Fruit fly (Drosophila melanogaster) whole organism, wandering third instar larva: Measurements from ENCODE around the gene chas.

ENCODE experiments used
- Abd-B ChIP-seq: fragments of >200 bp; optimal IDR thresholded peaks from 2 replicates; lab custom pipeline; 2017; ENCODE audit warnings: missing biosample characterization, missing genetic modification characterization
- CG32264 ChIP-seq: fragments of 200-800 bp; sonication (Bioruptor generic); optimal IDR thresholded peaks from 2 replicates; lab custom pipeline; 2016; ENCODE audit warnings: missing biosample characterization, missing genetic modification characterization
- CG9705 ChIP-seq: fragments of 200-800 bp; sonication (Bioruptor generic); optimal IDR thresholded peaks from 2 replicates; lab custom pipeline; 2018; ENCODE audit warnings: missing biosample characterization, mild to moderate bottlenecking, missing genetic modification characterization
- CrebA ChIP-seq: fragments of 200-800 bp; sonication (Bioruptor generic); optimal IDR thresholded peaks from 2 replicates; lab custom pipeline; 2016; ENCODE audit warnings: missing biosample characterization, mild to moderate bottlenecking, missing genetic modification characterization, borderline replicate concordance
- Dif ChIP-seq: fragments of 200-275, 200-300 bp; sonication (Bioruptor generic); optimal IDR thresholded peaks from 2 replicates; lab custom pipeline; 2018; ENCODE audit warnings: missing biosample characterization, missing genetic modification characterization; ENCODE audit not compliant: partially characterized antibody
- GATAd ChIP-seq: sonication (Bioruptor generic); optimal IDR thresholded peaks from 2 replicates; lab custom pipeline; 2016; ENCODE audit warnings: missing biosample characterization, missing genetic modification characterization
- HLH106 ChIP-seq: fragments of 200-800 bp; optimal IDR thresholded peaks from 3 replicates; lab custom pipeline; 2019; ENCODE audit warnings: missing biosample characterization, mild to moderate bottlenecking, missing genetic modification characterization, moderate library complexity
- Hnf4 ChIP-seq: fragments of 200-800 bp; sonication (Bioruptor generic); optimal IDR thresholded peaks from 2 replicates; lab custom pipeline; 2016; ENCODE audit warnings: missing biosample characterization, mild to moderate bottlenecking, missing genetic modification characterization
- Hr78 ChIP-seq: fragments of >200 bp; optimal IDR thresholded peaks from 2 replicates; lab custom pipeline; 2017; ENCODE audit warnings: missing biosample characterization, missing genetic modification characterization
- Hr83 ChIP-seq: fragments of 200-300 bp; sonication (Bioruptor generic); optimal IDR thresholded peaks from 2 replicates; lab custom pipeline; 2016; ENCODE audit warnings: missing biosample characterization, mild to moderate bottlenecking, missing genetic modification characterization, moderate library complexity; ENCODE audit not compliant: poor library complexity, severe bottlenecking
- Jra ChIP-seq: sonication (Bioruptor generic); optimal IDR thresholded peaks from 2 replicates; lab custom pipeline; 2016; ENCODE audit warnings: missing biosample characterization, missing genetic modification characterization
- Mio ChIP-seq: sonication (Bioruptor generic); optimal IDR thresholded peaks from 2 replicates; lab custom pipeline; 2016; ENCODE audit warnings: missing biosample characterization, missing genetic modification characterization
- Myc ChIP-seq: fragments of >200 bp; optimal IDR thresholded peaks from 2 replicates; lab custom pipeline; 2017
- N ChIP-seq: fragments of >200 bp; optimal IDR thresholded peaks from 2 replicates; lab custom pipeline; 2018; ENCODE audit warnings: missing biosample characterization, missing external identifiers, missing genetic modification characterization
- OdsH ChIP-seq: fragments of 200-800 bp; sonication (Bioruptor generic); optimal IDR thresholded peaks from 2 replicates; lab custom pipeline; 2016; ENCODE audit warnings: missing biosample characterization, mild to moderate bottlenecking, missing genetic modification characterization
- Rel ChIP-seq, 2 experiments: fragments of 200-800 bp; sonication (Bioruptor generic) in 1 of 2; optimal IDR thresholded peaks; 2 replicates in 1 of 2; 3 replicates in 1 of 2; lab custom pipeline; 2016 to 2019; ENCODE audit warnings: mild to moderate bottlenecking in 2 of 2, missing biosample characterization in 2 of 2, missing genetic modification characterization in 2 of 2, moderate library complexity in 1 of 2
- Sp1 ChIP-seq: fragments of 200-800 bp; sonication (Bioruptor generic); optimal IDR thresholded peaks from 3 replicates; lab custom pipeline; 2019; ENCODE audit warnings: missing biosample characterization, mild to moderate bottlenecking, missing genetic modification characterization, moderate library complexity
- br ChIP-seq: fragments of 200-800 bp; sonication (Bioruptor generic); optimal IDR thresholded peaks from 2 replicates; lab custom pipeline; 2016; ENCODE audit warnings: missing biosample characterization, missing genetic modification characterization
- brk ChIP-seq: fragments of 200-800 bp; sonication (Bioruptor generic); optimal IDR thresholded peaks from 2 replicates; lab custom pipeline; 2016; ENCODE audit warnings: missing biosample characterization, mild to moderate bottlenecking, missing genetic modification characterization
- dl ChIP-seq, 2 experiments: fragments of 175-275, 200-275 bp in 1 of 2; fragments of 200-275 bp in 1 of 2; sonication (Bioruptor generic); optimal IDR thresholded peaks; lab custom pipeline; 2018; ENCODE audit warnings: mild to moderate bottlenecking in 2 of 2, missing biosample characterization in 2 of 2, missing genetic modification characterization in 2 of 2, moderate library complexity in 2 of 2; ENCODE audit not compliant: partially characterized antibody in 2 of 2, insufficient read depth in 1 of 2
- dmrt93B ChIP-seq: fragments of 200-800 bp; sonication (Bioruptor generic); optimal IDR thresholded peaks from 2 replicates; lab custom pipeline; 2018; ENCODE audit warnings: missing biosample characterization, mild to moderate bottlenecking, missing genetic modification characterization
- dsf ChIP-seq: sonication (Bioruptor generic); optimal IDR thresholded peaks from 2 replicates; lab custom pipeline; 2016; ENCODE audit warnings: missing biosample characterization, missing genetic modification characterization, borderline replicate concordance
- ey ChIP-seq: fragments of 200-800 bp; sonication (Bioruptor generic); optimal IDR thresholded peaks from 2 replicates; lab custom pipeline; 2016; ENCODE audit warnings: missing biosample characterization, missing genetic modification characterization
- foxo ChIP-seq, 2 experiments: fragments of 200-800 bp; sonication (Bioruptor generic); optimal IDR thresholded peaks; 2 replicates in 1 of 2; 3 replicates in 1 of 2; lab custom pipeline; 2016 to 2017; ENCODE audit warnings: missing biosample characterization in 2 of 2, missing genetic modification characterization in 2 of 2
- fru ChIP-seq: fragments of 200-800 bp; sonication (Bioruptor generic); optimal IDR thresholded peaks from 3 replicates; lab custom pipeline; 2016; ENCODE audit warnings: missing biosample characterization, mild to moderate bottlenecking, missing genetic modification characterization
- h ChIP-seq: fragments of 200-800 bp; sonication (Bioruptor generic); optimal IDR thresholded peaks from 3 replicates; lab custom pipeline; 2016; ENCODE audit warnings: missing biosample characterization, mild to moderate bottlenecking, missing genetic modification characterization
- jim ChIP-seq: fragments of 175-275, 200-325 bp; sonication (Bioruptor generic); optimal IDR thresholded peaks from 2 replicates; lab custom pipeline; 2016; ENCODE audit warnings: missing biosample characterization, mild to moderate bottlenecking, missing genetic modification characterization
- lola ChIP-seq: fragments of >200 bp; optimal IDR thresholded peaks from 2 replicates; lab custom pipeline; 2017; ENCODE audit warnings: missing biosample characterization, missing genetic modification characterization
- pan ChIP-seq: fragments of >200 bp; optimal IDR thresholded peaks from 2 replicates; lab custom pipeline; 2017
- psq ChIP-seq: fragments of 200-800 bp; sonication (Bioruptor generic); optimal IDR thresholded peaks from 3 replicates; lab custom pipeline; 2017; ENCODE audit warnings: missing biosample characterization, mild to moderate bottlenecking, missing genetic modification characterization, moderate library complexity
- rgr ChIP-seq: fragments of 200-800 bp; sonication (Bioruptor generic); optimal IDR thresholded peaks from 3 replicates; lab custom pipeline; 2016; ENCODE audit warnings: missing biosample characterization, mild to moderate bottlenecking, missing genetic modification characterization
- sage ChIP-seq: fragments of 200-800 bp; sonication (Bioruptor generic); optimal IDR thresholded peaks from 2 replicates; lab custom pipeline; 2016; ENCODE audit warnings: missing biosample characterization, mild to moderate bottlenecking, missing genetic modification characterization
- sv ChIP-seq: fragments of 200-800 bp; sonication (Bioruptor generic); optimal IDR thresholded peaks from 3 replicates; lab custom pipeline; 2016; ENCODE audit warnings: missing biosample characterization, missing genetic modification characterization
- tai ChIP-seq: sonication (Bioruptor generic); optimal IDR thresholded peaks from 2 replicates; lab custom pipeline; 2016; ENCODE audit warnings: missing biosample characterization, missing genetic modification characterization
- usp ChIP-seq: fragments of >200 bp; optimal IDR thresholded peaks from 2 replicates; lab custom pipeline; 2017; ENCODE audit warnings: missing biosample characterization, missing genetic modification characterization

Gene chas

dm6 chrX:17631996-17632612, 66.4 kb downstream of the chas start, which contains the start of the genes corolla and ND-24 (continued):
- peak; percentile 83 for TF ChIP-seq fru (GFP tag; lab: Kevin White, UChicago)
- peak; percentile 74 for TF ChIP-seq dsf
- TF ChIP-seq pan (lab: Kevin White, UChicago), result no peak
- no peak for TF ChIP-seq br

dm6 chrX:17629317-17629716, 69.2 kb downstream of the chas start, which contains the start of gene CG8326:
Gene CG8326, minus strand, starts transcription at chrX:17629492.
- no peak for TF ChIP-seq foxo (GFP tag; optimal IDR thresholded peaks at IDR 0.05; lab: Kevin White, UChicago)
- TF ChIP-seq CG9705 (GFP tag; lab: Kevin White, UChicago), result no peak
- TF ChIP-seq N, result no peak
- TF ChIP-seq psq (GFP tag; lab: Kevin White, UChicago), result no peak

- TF ChIP-seq Myc (lab: Kevin White, UChicago) (no peak), fru (GFP tag; lab: Kevin White, UChicago) (peak; percentile 37), sage (GFP tag; lab: Kevin White, UChicago) (no peak), Abd-B (GFP tag; lab: Kevin White, UChicago) (no peak), Rel (GFP tag; optimal IDR thresholded peaks at IDR 0.05; lab: Kevin White, UChicago) (peak; percentile 15), Rel (tag; optimal IDR thresholded peaks at IDR 0.05; lab: Kevin White, UChicago) (peak; percentile 35), dsf (no peak), OdsH (GFP tag; lab: Kevin White, UChicago) (peak; percentile 7), Hr83 (GFP tag; lab: Kevin White, UChicago) (peak; percentile 6), foxo (GFP tag; optimal IDR thresholded peaks at IDR 0.05; lab: Kevin White, UChicago) (peak in 1 of 2 experiments; percentile 5), Hr78 (GFP tag; lab: Kevin White, UChicago) (no peak), h (peak; percentile 37), CrebA (GFP tag; lab: Kevin White, UChicago) (no peak), CG9705 (GFP tag; lab: Kevin White, UChicago) (peak; percentile 23), Sp1 (peak; percentile 38), dmrt93B (GFP tag; lab: Kevin White, UChicago) (no peak), Dif (GFP tag; lab: Kevin White, UChicago) (no peak), jim (GFP tag; lab: Kevin White, UChicago) (no peak), br (peak; percentile 20), N (no peak), Jra (GFP tag; lab: Kevin White, UChicago) (no peak), psq (GFP tag; lab: Kevin White, UChicago) (peak; percentile 12), lola (GFP tag; lab: Kevin White, UChicago) (no peak), tai (no peak), GATAd (no peak), Hnf4 (GFP tag; lab: Kevin White, UChicago) (peak; percentile 21), HLH106 (tag; lab: Kevin White, UChicago) (peak; percentile 9), rgr (GFP tag; lab: Kevin White, UChicago) (peak; percentile 16), dl (GFP tag; optimal IDR thresholded peaks at IDR 0.05; lab: Kevin White, UChicago; ENCODE audit: insufficient read depth in 1 of 2, partially characterized antibody in 2 of 2) (no peak), sv (GFP tag; lab: Kevin White, UChicago) (peak; percentile 17), ey (GFP tag; lab: Kevin White, UChicago) (no peak), pan (lab: Kevin White, UChicago) (no peak), brk (GFP tag; lab: Kevin White, UChicago) (peak; percentile 50), usp (no peak), Mio (GFP tag; lab: Kevin White, UChicago) (no peak), CG32264 (GFP tag; lab: Kevin White, UChicago) (no peak)
These were observed 71.2 kb downstream of the chas start, which contains the start of gene stas for dm6 chrX:17627090-17627992. Gene stas, minus strand, starts transcription at chrX:17627895.
